Worm (Caenorhabditis elegans): ENCODE data around the gene C41H7.9.
"Not testable (repeated sequence)": the region's sequence is repeated elsewhere in the genome, so short reads cannot be mapped to it uniquely, and the experiment has no call there.

Gene C41H7.9

DNA sequence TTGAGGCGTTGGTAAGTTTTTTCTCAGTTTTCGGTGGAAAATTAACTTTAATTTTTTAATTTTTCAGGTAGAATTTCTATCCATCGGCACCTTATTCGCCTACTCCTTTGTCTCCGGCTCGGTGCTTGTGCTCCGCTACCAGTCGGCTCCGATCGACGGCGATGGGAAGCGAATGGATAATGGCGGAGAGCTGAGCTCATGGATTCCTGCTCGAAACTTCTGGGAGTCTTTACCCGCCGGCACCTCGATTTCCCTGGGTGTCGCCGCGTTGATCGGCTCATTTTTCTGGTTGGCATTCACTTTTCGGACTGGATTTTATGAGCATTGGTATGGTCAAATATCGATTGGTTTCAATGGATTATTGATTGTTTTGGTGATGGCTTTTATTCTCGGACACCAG, 22.9 kb upstream of the C41H7.9 start:
- no peak for TF ChIP-seq ttx-3 (tag; optimal IDR thresholded peaks at IDR 0.05)
- TF ChIP-seq odd-2 (tag; optimal IDR thresholded peaks at IDR 0.05) = no peak
- TF ChIP-seq ceh-45 (GFP tag; IDR thresholded peaks at IDR 0.05) = no peak
- TF ChIP-seq mec-3 (tag; optimal IDR thresholded peaks at IDR 0.05; ENCODE audit: borderline replicate concordance) = no peak
- no peak for TF ChIP-seq ahr-1 (tag; optimal IDR thresholded peaks at IDR 0.05)
- no peak for TF ChIP-seq ceh-6 (GFP tag; optimal IDR thresholded peaks at IDR 0.05)
- TF ChIP-seq ceh-14 (tag; optimal IDR thresholded peaks at IDR 0.05) = no peak
- TF ChIP-seq dve-1 (tag; optimal IDR thresholded peaks at IDR 0.05) = no peak
- no peak for TF ChIP-seq tbx-2 (tag; optimal IDR thresholded peaks at IDR 0.05)
- no peak for TF ChIP-seq unc-86 (tag; optimal IDR thresholded peaks at IDR 0.05)
- TF ChIP-seq ama-1 (optimal IDR thresholded peaks at IDR 0.05) = no peak
- TF ChIP-seq eyg-1 (tag; optimal IDR thresholded peaks at IDR 0.05) = no peak
- TF ChIP-seq hlh-8 (tag; optimal IDR thresholded peaks at IDR 0.05) = no peak
- no peak for TF ChIP-seq fax-1 (tag; optimal IDR thresholded peaks at IDR 0.05)
- no peak for TF ChIP-seq gmeb-2 (tag; optimal IDR thresholded peaks at IDR 0.05)
- no peak for TF ChIP-seq ztf-16 (tag; optimal IDR thresholded peaks at IDR 0.05)
- TF ChIP-seq ceh-30 (tag; optimal IDR thresholded peaks at IDR 0.05) = no peak

DNA sequence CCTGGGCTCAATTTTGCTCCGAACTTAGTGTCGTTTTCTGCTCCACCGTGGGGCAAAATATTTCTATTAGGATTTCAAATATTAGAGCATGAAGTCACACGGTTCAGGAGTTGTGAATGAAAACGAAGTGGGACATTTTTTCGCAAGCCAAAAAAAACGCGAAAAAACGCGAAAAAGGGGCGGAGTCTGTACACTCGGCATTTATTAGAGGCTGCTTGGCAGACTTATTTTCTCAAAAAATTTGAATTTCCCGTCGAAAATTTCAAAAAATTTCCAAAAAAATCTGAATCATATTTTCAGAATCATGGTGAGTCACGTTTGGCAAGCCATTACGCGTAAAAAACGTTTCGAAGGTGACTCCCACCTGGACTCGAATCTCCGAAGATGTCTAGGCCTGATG, 20.4 kb upstream of the C41H7.9 start, which contains the start of gene B0454.6:
Gene B0454.6, plus strand, starts transcription at position 301 of the 400 bp plus-strand sequence.
- not testable (repeated sequence) for TF ChIP-seq C38D4.7 (GFP tag; optimal IDR thresholded peaks at IDR 0.05); madf-2 (tag; optimal IDR thresholded peaks at IDR 0.05); sox-2 (GFP tag; IDR thresholded peaks at IDR 0.05)

DNA sequence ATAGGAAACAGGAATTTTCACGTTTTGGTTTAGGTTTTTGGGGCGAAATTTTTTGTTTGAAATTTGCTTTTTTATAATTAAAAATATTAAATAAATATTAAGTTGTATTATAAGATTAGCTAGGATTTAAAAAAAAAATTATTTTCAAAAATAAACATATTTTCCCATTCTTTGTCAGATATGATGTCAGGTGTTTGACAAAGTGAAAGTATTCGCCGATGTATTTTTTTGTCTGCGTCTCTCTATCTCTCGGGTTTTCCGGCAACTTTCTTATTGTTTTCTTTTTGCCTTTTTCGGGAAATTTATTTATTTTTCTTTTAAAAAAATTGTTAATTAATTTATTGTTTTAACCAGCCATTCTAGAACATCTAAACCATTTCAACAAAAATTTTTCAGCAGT, 18.4 kb upstream of the C41H7.9 start:
- TF ChIP-seq tbx-2 (tag; optimal IDR thresholded peaks at IDR 0.05) (no peak), npax-4 (tag; optimal IDR thresholded peaks at IDR 0.05) (no peak), hlh-6 (tag; optimal IDR thresholded peaks at IDR 0.05) (no peak), ets-4 (tag; optimal IDR thresholded peaks at IDR 0.05) (no peak), fax-1 (tag; optimal IDR thresholded peaks at IDR 0.05) (no peak), ceh-14 (tag; optimal IDR thresholded peaks at IDR 0.05) (no peak), hlh-30 (tag; optimal IDR thresholded peaks at IDR 0.05; ENCODE audit: insufficient read depth) (no peak), ama-1 (optimal IDR thresholded peaks at IDR 0.05) (no peak), ceh-18 (tag; optimal IDR thresholded peaks at IDR 0.05) (no peak), hlh-8 (tag; optimal IDR thresholded peaks at IDR 0.05) (no peak), ztf-16 (tag; optimal IDR thresholded peaks at IDR 0.05) (no peak)

DNA sequence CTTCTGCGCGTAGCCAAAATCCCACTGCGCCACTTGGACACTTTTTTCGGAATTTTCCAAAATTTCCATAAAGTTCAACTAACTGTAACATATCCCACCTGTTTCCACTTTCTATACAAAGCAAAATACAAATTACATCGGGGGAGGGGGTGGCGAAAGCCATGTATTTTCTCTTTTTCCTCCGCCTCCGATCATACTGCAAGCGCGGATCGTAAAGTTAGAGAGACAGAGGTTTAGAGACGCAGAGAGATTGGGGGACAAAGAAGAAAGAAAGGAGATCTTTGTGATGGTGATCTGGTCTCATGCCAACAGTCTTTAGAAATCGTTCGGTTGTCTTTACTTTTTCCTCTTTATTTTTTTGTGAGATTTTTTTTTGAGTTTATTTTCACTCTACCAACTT, 16.2 kb upstream of the C41H7.9 start:
- no peak for TF ChIP-seq npax-4 (tag; optimal IDR thresholded peaks at IDR 0.05)
- no peak for TF ChIP-seq K09A11.1 (tag; optimal IDR thresholded peaks at IDR 0.05; ENCODE audit: insufficient read depth)
- no peak for TF ChIP-seq mec-3 (tag; optimal IDR thresholded peaks at IDR 0.05; ENCODE audit: borderline replicate concordance)
- no peak for TF ChIP-seq unc-55 (GFP tag; optimal IDR thresholded peaks at IDR 0.05)
- no peak for TF ChIP-seq syd-9 (tag; optimal IDR thresholded peaks at IDR 0.05)
- TF ChIP-seq sox-2 (GFP tag; IDR thresholded peaks at IDR 0.05) = no peak
- TF ChIP-seq dmd-4 (tag; optimal IDR thresholded peaks at IDR 0.05; ENCODE audit: borderline replicate concordance) = no peak
- TF ChIP-seq dve-1 (tag; optimal IDR thresholded peaks at IDR 0.05) = no peak
- no peak for TF ChIP-seq pha-4 (tag; optimal IDR thresholded peaks at IDR 0.05)
- no peak for TF ChIP-seq tbx-2 (tag; optimal IDR thresholded peaks at IDR 0.05)
- no peak for TF ChIP-seq odd-2 (tag; optimal IDR thresholded peaks at IDR 0.05)
- no peak for TF ChIP-seq ttx-3 (tag; optimal IDR thresholded peaks at IDR 0.05)
- no peak for TF ChIP-seq ref-2 (tag; optimal IDR thresholded peaks at IDR 0.05)
- TF ChIP-seq pha-2 (tag; optimal IDR thresholded peaks at IDR 0.05) = no peak
- TF ChIP-seq ceh-22 (tag; optimal IDR thresholded peaks at IDR 0.05) = no peak
- no peak for TF ChIP-seq lim-6 (tag; optimal IDR thresholded peaks at IDR 0.05)
- TF ChIP-seq T23F11.4 (GFP tag; optimal IDR thresholded peaks at IDR 0.05) = no peak
- no peak for TF ChIP-seq sox-4 (tag; optimal IDR thresholded peaks at IDR 0.05)
